Fruit fly (Drosophila melanogaster) whole organism, embryonic: Measurements from ENCODE around the gene alphaKap4.

Experiments used
- Ada2b ChIP-seq: fragments of 200-800 bp; sonication (Bioruptor generic); IDR thresholded peaks from 2 replicates; pipeline ENCODE4 v1.3.6; 2022; ENCODE audit warnings: missing biosample characterization, missing genetic modification characterization
- Adf1 ChIP-seq: fragments of 200-800 bp; sonication (Bioruptor generic); IDR thresholded peaks from 2 replicates; pipeline ENCODE4 v1.3.6; 2022; ENCODE audit warnings: missing biosample characterization, missing genetic modification characterization
- Antp ChIP-seq: fragments of 200-800 bp; sonication (Bioruptor generic); optimal IDR thresholded peaks from 3 replicates; lab custom pipeline; 2016; ENCODE audit warnings: missing biosample characterization, missing genetic modification characterization
- CG10209 ChIP-seq: fragments of 200-800 bp; sonication (Bioruptor generic); optimal IDR thresholded peaks from 3 replicates; lab custom pipeline; 2017; ENCODE audit warnings: missing biosample characterization, mild to moderate bottlenecking, missing genetic modification characterization, missing genetic modification reagents
- CG11085 ChIP-seq: fragments of 200-800 bp; sonication (Bioruptor generic); IDR thresholded peaks from 2 replicates; pipeline ENCODE4 v1.3.6; 2022; ENCODE audit warnings: missing biosample characterization, missing genetic modification characterization
- CG11456 ChIP-seq: fragments of 200-800 bp; sonication (Bioruptor generic); IDR thresholded peaks from 3 replicates; pipeline ENCODE4 v1.3.6; 2022; ENCODE audit warnings: missing biosample characterization, missing genetic modification characterization
- CG12071 ChIP-seq: fragments of 200-800 bp; sonication (Bioruptor generic); optimal IDR thresholded peaks from 3 replicates; lab custom pipeline; 2018; ENCODE audit warnings: missing biosample characterization, mild to moderate bottlenecking, missing genetic modification characterization
- CG12236 ChIP-seq: fragments of 200-800 bp; sonication (Bioruptor generic); optimal IDR thresholded peaks from 2 replicates; lab custom pipeline; 2016; ENCODE audit warnings: missing biosample characterization, missing genetic modification characterization
- CG13123 ChIP-seq: fragments of 200-800 bp; sonication (Bioruptor generic); optimal IDR thresholded peaks from 2 replicates; lab custom pipeline; 2016; ENCODE audit warnings: missing biosample characterization, missing genetic modification characterization
- CG14860 ChIP-seq: fragments of 200-800 bp; sonication (Bioruptor generic); IDR thresholded peaks from 3 replicates; pipeline ENCODE4 v1.3.6; 2022; ENCODE audit warnings: missing biosample characterization, missing genetic modification characterization; ENCODE audit not compliant: partially characterized antibody
- CG1647 ChIP-seq: fragments of 200-800 bp; sonication (Bioruptor generic); optimal IDR thresholded peaks from 3 replicates; lab custom pipeline; 2016; ENCODE audit warnings: missing biosample characterization, missing genetic modification characterization
- CG16863 ChIP-seq: fragments of 200-800 bp; sonication (Bioruptor generic); optimal IDR thresholded peaks from 3 replicates; lab custom pipeline; 2016; ENCODE audit warnings: missing biosample characterization, missing genetic modification characterization
- CG17612 ChIP-seq: fragments of 200-800 bp; sonication (Bioruptor generic); IDR thresholded peaks from 2 replicates; pipeline ENCODE4 v1.3.6; 2022; ENCODE audit warnings: missing biosample characterization, missing genetic modification characterization
- CG18476 ChIP-seq: fragments of 200-800 bp; sonication (Bioruptor generic); optimal IDR thresholded peaks from 2 replicates; lab custom pipeline; 2016; ENCODE audit warnings: missing biosample characterization, mild to moderate bottlenecking, missing genetic modification characterization
- CG2199 ChIP-seq: fragments of 200-800 bp; sonication (Bioruptor generic); IDR thresholded peaks from 3 replicates; pipeline ENCODE4 v1.3.6; 2022; ENCODE audit warnings: missing biosample characterization, missing genetic modification characterization
- CG33213 ChIP-seq: fragments of 200-800 bp; sonication (Bioruptor generic); optimal IDR thresholded peaks from 3 replicates; lab custom pipeline; 2016; ENCODE audit warnings: missing biosample characterization, missing genetic modification characterization
- CG3847 ChIP-seq: fragments of 200-800 bp; sonication (Bioruptor generic); IDR thresholded peaks from 2 replicates; pipeline ENCODE4 v1.3.6; 2022; ENCODE audit warnings: missing biosample characterization, missing genetic modification characterization
- CG4707 ChIP-seq: fragments of 200-800 bp; sonication (Bioruptor generic); optimal IDR thresholded peaks from 2 replicates; lab custom pipeline; 2018; ENCODE audit warnings: missing biosample characterization, mild to moderate bottlenecking, missing genetic modification characterization, moderate library complexity
- CG6272 ChIP-seq: fragments of 200-800 bp; sonication (Bioruptor generic); IDR thresholded peaks from 2 replicates; pipeline ENCODE4 v1.3.6; 2022; ENCODE audit warnings: missing biosample characterization, missing genetic modification characterization
- CG7357 ChIP-seq: fragments of 200-800 bp; sonication (Bioruptor generic); IDR thresholded peaks from 3 replicates; pipeline ENCODE4 v1.3.6; 2022; ENCODE audit warnings: missing biosample characterization, missing genetic modification characterization
- CG7839 ChIP-seq: fragments of 200-800 bp; sonication (Bioruptor generic); optimal IDR thresholded peaks from 3 replicates; lab custom pipeline; 2018; ENCODE audit warnings: missing biosample characterization, mild to moderate bottlenecking, missing genetic modification characterization, moderate library complexity
- CG9797 ChIP-seq: fragments of 200-800 bp; sonication (Bioruptor generic); optimal IDR thresholded peaks from 3 replicates; lab custom pipeline; 2018; ENCODE audit warnings: missing biosample characterization, mild to moderate bottlenecking, missing genetic modification characterization
- CoRest ChIP-seq: fragments of 200-800 bp; sonication (Bioruptor generic); optimal IDR thresholded peaks from 3 replicates; lab custom pipeline; 2018; ENCODE audit warnings: missing biosample characterization, mild to moderate bottlenecking, missing genetic modification characterization, moderate library complexity
- D ChIP-seq, 2 experiments: fragments of 200-800 bp in 1 of 2; fragments of >200 bp in 1 of 2; sonication (Bioruptor generic) in 1 of 2; optimal IDR thresholded peaks; 2 replicates in 1 of 2; 3 replicates in 1 of 2; lab custom pipeline; 2017; ENCODE audit warnings: mild to moderate bottlenecking in 1 of 2, missing biosample characterization in 1 of 2, missing genetic modification characterization in 1 of 2, missing genetic modification reagents in 1 of 2
- Deaf1 ChIP-seq: fragments of 200-800 bp; optimal IDR thresholded peaks from 3 replicates; lab custom pipeline; 2019; ENCODE audit warnings: missing biosample characterization, mild to moderate bottlenecking, missing genetic modification characterization, moderate library complexity
- Fer1 ChIP-seq: fragments of 200-800 bp; sonication (Bioruptor generic); optimal IDR thresholded peaks from 2 replicates; lab custom pipeline; 2017; ENCODE audit warnings: missing biosample characterization, mild to moderate bottlenecking, missing genetic modification characterization
- Fer2 ChIP-seq: fragments of 200-800 bp; sonication (Bioruptor generic); optimal IDR thresholded peaks from 2 replicates; lab custom pipeline; 2018; ENCODE audit warnings: missing biosample characterization, mild to moderate bottlenecking, missing genetic modification characterization, moderate library complexity
- Hsf ChIP-seq: fragments of 200-800 bp; sonication (Bioruptor generic); optimal IDR thresholded peaks from 3 replicates; lab custom pipeline; 2016; ENCODE audit warnings: missing biosample characterization, missing genetic modification characterization
- NC2α ChIP-seq: fragments of 200-800 bp; sonication (Bioruptor generic); optimal IDR thresholded peaks from 2 replicates; lab custom pipeline; 2016; ENCODE audit warnings: missing biosample characterization, missing genetic modification characterization
- NfI ChIP-seq: fragments of 200-800 bp; sonication (Bioruptor generic); optimal IDR thresholded peaks from 3 replicates; lab custom pipeline; 2018; ENCODE audit warnings: missing biosample characterization, mild to moderate bottlenecking, missing genetic modification characterization, moderate library complexity
- ab ChIP-seq: fragments of 200-800 bp; sonication (Bioruptor generic); optimal IDR thresholded peaks from 2 replicates; lab custom pipeline; 2016; ENCODE audit warnings: missing biosample characterization, missing genetic modification characterization
- ara ChIP-seq: fragments of 200-800 bp; sonication (Bioruptor generic); IDR thresholded peaks from 2 replicates; pipeline ENCODE4 v1.3.6; 2022; ENCODE audit warnings: missing biosample characterization, missing genetic modification characterization
- bab2 ChIP-seq: fragments of 200-800 bp; sonication (Bioruptor generic); optimal IDR thresholded peaks from 2 replicates; lab custom pipeline; 2016; ENCODE audit warnings: missing biosample characterization, missing genetic modification characterization
- bcd ChIP-seq: fragments of 200-800 bp; sonication (Bioruptor generic); optimal IDR thresholded peaks from 2 replicates; lab custom pipeline; 2017; ENCODE audit warnings: missing biosample characterization, mild to moderate bottlenecking, missing genetic modification characterization
- bowl ChIP-seq: fragments of 200-800 bp; sonication (Bioruptor generic); IDR thresholded peaks from 2 replicates; pipeline ENCODE4 v1.3.6; 2022; ENCODE audit warnings: missing biosample characterization, missing genetic modification characterization
- bsh ChIP-seq, 2 experiments: fragments of 200-800 bp; sonication (Bioruptor generic); optimal IDR thresholded peaks; 2 replicates each; lab custom pipeline; 2017 to 2018; ENCODE audit warnings: mild to moderate bottlenecking in 2 of 2, missing biosample characterization in 2 of 2, missing genetic modification characterization in 2 of 2, moderate library complexity in 1 of 2
- crc ChIP-seq: fragments of 200-800 bp; sonication (Bioruptor generic); optimal IDR thresholded peaks from 2 replicates; lab custom pipeline; 2016; ENCODE audit warnings: missing biosample characterization, missing genetic modification characterization
- esg ChIP-seq: fragments of 200-800 bp; sonication (Bioruptor generic); conservative IDR thresholded peaks from 2 replicates; pipeline ENCODE4 v1.3.6; 2022; ENCODE audit warnings: missing biosample characterization, missing genetic modification characterization
- eyg ChIP-seq: fragments of 200-800 bp; sonication (Bioruptor generic); optimal IDR thresholded peaks from 3 replicates; lab custom pipeline; 2016; ENCODE audit warnings: missing biosample characterization, missing genetic modification characterization
- gcm ChIP-seq: fragments of 200-800 bp; sonication (Bioruptor generic); optimal IDR thresholded peaks from 2 replicates; lab custom pipeline; 2019; ENCODE audit warnings: missing biosample characterization, mild to moderate bottlenecking, missing genetic modification characterization, moderate library complexity
- gsb-n ChIP-seq: fragments of 200-800 bp; sonication (Bioruptor generic); optimal IDR thresholded peaks from 3 replicates; lab custom pipeline; 2018; ENCODE audit warnings: missing biosample characterization, mild to moderate bottlenecking, missing genetic modification characterization
- ind ChIP-seq: fragments of 200-800 bp; sonication (Bioruptor generic); optimal IDR thresholded peaks from 3 replicates; lab custom pipeline; 2016; ENCODE audit warnings: missing biosample characterization, missing genetic modification characterization
- insv ChIP-seq, 2 experiments: fragments of 200-800 bp; sonication (Bioruptor generic); optimal IDR thresholded peaks; 3 replicates each; lab custom pipeline; 2016 to 2018; ENCODE audit warnings: missing biosample characterization in 2 of 2, missing genetic modification characterization in 2 of 2
- lilli ChIP-seq: fragments of 200-800 bp; sonication (Bioruptor generic); optimal IDR thresholded peaks from 3 replicates; lab custom pipeline; 2016; ENCODE audit warnings: missing biosample characterization, missing genetic modification characterization
- oc ChIP-seq: fragments of 200-800 bp; sonication (Bioruptor generic); optimal IDR thresholded peaks from 2 replicates; lab custom pipeline; 2018; ENCODE audit warnings: missing biosample characterization, mild to moderate bottlenecking, missing genetic modification characterization, moderate library complexity
- phol ChIP-seq: fragments of 200-800 bp; sonication (Bioruptor generic); optimal IDR thresholded peaks from 3 replicates; lab custom pipeline; 2018; ENCODE audit warnings: missing biosample characterization, mild to moderate bottlenecking, missing genetic modification characterization, moderate library complexity
- pros ChIP-seq: fragments of 200-800 bp; sonication (Bioruptor generic); optimal IDR thresholded peaks from 3 replicates; lab custom pipeline; 2019; ENCODE audit warnings: missing biosample characterization, mild to moderate bottlenecking, missing genetic modification characterization, moderate library complexity
- seq ChIP-seq: fragments of 200-800 bp; sonication (Bioruptor generic); IDR thresholded peaks from 2 replicates; pipeline ENCODE4 v1.3.6; 2022; ENCODE audit warnings: missing biosample characterization, missing genetic modification characterization
- slbo ChIP-seq: fragments of 200-800 bp; sonication (Bioruptor generic); IDR thresholded peaks from 2 replicates; pipeline ENCODE4 v1.3.6; 2022; ENCODE audit warnings: missing biosample characterization, missing genetic modification characterization
- so ChIP-seq: fragments of 200-800 bp; sonication (Bioruptor generic); IDR thresholded peaks from 3 replicates; pipeline ENCODE4 v1.3.6; 2022; ENCODE audit warnings: missing biosample characterization, missing genetic modification characterization
- tio ChIP-seq: fragments of 200-800 bp; sonication (Bioruptor generic); optimal IDR thresholded peaks from 2 replicates; lab custom pipeline; 2017; ENCODE audit warnings: missing biosample characterization, missing genetic modification characterization, inconsistent platforms
- vfl ChIP-seq: fragments of 200-800 bp; sonication (Bioruptor generic); optimal IDR thresholded peaks from 2 replicates; lab custom pipeline; 2016; ENCODE audit warnings: missing biosample characterization, missing genetic modification characterization
- yki ChIP-seq: fragments of >200 bp; optimal IDR thresholded peaks from 3 replicates; lab custom pipeline; 2018

Gene alphaKap4

dm6 chr3L:6054803-6055202, 44.0 kb upstream of the alphaKap4 start, which contains the start of gene tant (continued):
- TF ChIP-seq CG13123 (GFP tag; lab: Kevin White, UChicago) (no peak), CG17612 (GFP tag; lab: Robert Waterston, UW) (no peak), Ada2b (GFP tag; lab: Robert Waterston, UW) (no peak), gsb-n (tag; lab: Kevin White, UChicago) (no peak), so (GFP tag; lab: Robert Waterston, UW) (no peak), CG12071 (GFP tag; lab: Kevin White, UChicago) (no peak), insv (GFP tag; optimal IDR thresholded peaks at IDR 0.05; lab: Kevin White, UChicago) (no peak), CG7357 (GFP tag; lab: Robert Waterston, UW) (no peak), Deaf1 (tag; lab: Kevin White, UChicago) (no peak), pros (GFP tag; lab: Kevin White, UChicago) (no peak), bcd (peak; percentile 8), D (optimal IDR thresholded peaks at IDR 0.05; lab: Kevin White, UChicago) (no peak), D (GFP tag; optimal IDR thresholded peaks at IDR 0.05; lab: Kevin White, UChicago) (no peak), CG1647 (GFP tag; lab: Kevin White, UChicago) (no peak), Fer2 (no peak), gcm (no peak), CG33213 (GFP tag; lab: Kevin White, UChicago) (peak; percentile 64), tio (GFP tag; lab: Kevin White, UChicago) (no peak), bab2 (GFP tag; lab: Kevin White, UChicago) (no peak), CG16863 (no peak), CG18476 (GFP tag; lab: Kevin White, UChicago) (no peak), Adf1 (GFP tag; lab: Robert Waterston, UW) (no peak), CG4707 (GFP tag; lab: Kevin White, UChicago) (no peak), NfI (GFP tag; lab: Kevin White, UChicago) (no peak), CG12236 (GFP tag; lab: Kevin White, UChicago) (no peak), CG14860 (GFP tag; lab: Robert Waterston, UW) (peak; percentile 86), vfl (GFP tag; lab: Kevin White, UChicago) (no peak), CG11085 (GFP tag; lab: Robert Waterston, UW) (no peak), lilli (GFP tag; lab: Kevin White, UChicago) (no peak), CG7839 (tag; lab: Kevin White, UChicago) (peak; percentile 20), CG10209 (GFP tag; lab: Kevin White, UChicago) (no peak), yki (lab: Kevin White, UChicago) (peak; percentile 55), CG3847 (no peak), bsh (GFP tag; optimal IDR thresholded peaks at IDR 0.05; lab: Kevin White, UChicago) (no peak), CG11456 (no peak), slbo (GFP tag; lab: Robert Waterston, UW) (no peak), ab (GFP tag; lab: Kevin White, UChicago) (no peak), Hsf (GFP tag; lab: Kevin White, UChicago) (peak; percentile 6), Fer1 (GFP tag; lab: Kevin White, UChicago) (no peak), eyg (GFP tag; lab: Kevin White, UChicago) (no peak), CG2199 (GFP tag; lab: Robert Waterston, UW) (no peak), esg (GFP tag; lab: Robert Waterston, UW) (no peak), phol (tag; lab: Kevin White, UChicago) (peak; percentile 44), crc (no peak), seq (GFP tag; lab: Robert Waterston, UW) (no peak), ind (GFP tag; lab: Kevin White, UChicago) (no peak), bowl (GFP tag; lab: Robert Waterston, UW) (no peak), Antp (GFP tag; lab: Kevin White, UChicago) (peak; percentile 2), NC2α (no peak), CG6272 (no peak), CoRest (tag; lab: Kevin White, UChicago) (peak; percentile 66), CG9797 (GFP tag; lab: Kevin White, UChicago) (peak; percentile 43), ara (GFP tag; lab: Robert Waterston, UW) (no peak), oc (tag; lab: Kevin White, UChicago) (no peak)
